Worm (Caenorhabditis elegans): ENCODE data around the gene gtap-2.

- no peak for TF ChIP-seq R02D3.7 (tag; optimal IDR thresholded peaks at IDR 0.05)
- TF ChIP-seq ama-1 (optimal IDR thresholded peaks at IDR 0.05), result no peak
- TF ChIP-seq fos-1 (tag; optimal IDR thresholded peaks at IDR 0.05), result peak; percentile 35
- TF ChIP-seq unc-39 (tag; optimal IDR thresholded peaks at IDR 0.05), result no peak
- TF ChIP-seq mab-5 (tag; optimal IDR thresholded peaks at IDR 0.05), result no peak
- TF ChIP-seq mdl-1 (tag; optimal IDR thresholded peaks at IDR 0.05), result no peak
- no peak for TF ChIP-seq F13H6.1 (tag; optimal IDR thresholded peaks at IDR 0.05)
- no peak for TF ChIP-seq nhr-23 (tag; optimal IDR thresholded peaks at IDR 0.05)
- no peak for TF ChIP-seq blmp-1 (tag; optimal IDR thresholded peaks at IDR 0.05; ENCODE audit: insufficient read depth)
- no peak for TF ChIP-seq egl-27 (tag; optimal IDR thresholded peaks at IDR 0.05)
- TF ChIP-seq zag-1 (tag; optimal IDR thresholded peaks at IDR 0.05), result no peak
Observed at ce11 chrIII:9825073-9825828, 16.9 kb downstream of the gtap-2 start, which contains the start of gene ZK632.9.

All from whole organism, L2 larva.